Worm (Caenorhabditis elegans) whole organism, early embryonic: ENCODE measurements around the gene C43G2.3.

Experiments
- ama-1 ChIP-seq: fragments of 150-350 bp; optimal IDR thresholded peaks from 2 replicates; lab custom pipeline; 2014
- ets-7 ChIP-seq: sonication (generic microtip); optimal IDR thresholded peaks from 2 replicates; lab custom pipeline; 2016; ENCODE audit warnings: missing genotype, missing genetic modification characterization, missing compliant biosample characterization
- hmbx-1 ChIP-seq: sonication (generic microtip); optimal IDR thresholded peaks from 2 replicates; lab custom pipeline; 2016; ENCODE audit warnings: mild to moderate bottlenecking, missing genetic modification characterization, missing compliant biosample characterization

DNA sequence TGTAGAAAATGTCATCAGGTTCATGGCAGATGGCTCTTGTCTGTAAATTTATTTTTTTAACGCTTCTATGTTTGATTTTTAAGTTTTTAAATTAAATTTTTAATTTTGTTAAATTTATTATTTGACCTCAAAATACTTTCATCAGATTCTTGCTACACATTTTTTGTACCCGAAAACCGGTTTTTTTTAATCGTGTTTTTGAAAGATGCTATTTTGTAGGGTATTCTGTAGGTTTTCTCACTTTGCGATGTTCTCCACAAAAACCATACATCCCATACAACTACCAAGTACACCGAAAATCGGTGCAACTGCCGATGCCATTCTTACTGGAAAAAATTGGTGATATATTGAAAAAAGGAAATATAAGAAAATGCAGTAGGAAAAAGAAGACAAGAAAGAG is 27.8 kb downstream of the C43G2.3 start, which contains the start of gene nstp-2:
- TF ChIP-seq hmbx-1 (tag; lab: Kevin White, UChicago) (no peak), ets-7 (tag; lab: Kevin White, UChicago) (no peak), ama-1 (no peak)
